Worm (Caenorhabditis elegans) whole organism, L1 larva: Measurements from ENCODE around the gene aat-6.

Source experiments
- lin-15B ChIP-seq: fragments of 150-350 bp; sonication (generic microtip); optimal IDR thresholded peaks from 3 replicates; lab custom pipeline; 2014; ENCODE audit warnings: missing biosample characterization, missing genetic modification characterization
- snu-23 ChIP-seq: sonication (generic microtip); optimal IDR thresholded peaks from 2 replicates; lab custom pipeline; 2016; ENCODE audit warnings: missing genetic modification characterization, missing compliant biosample characterization
- tbx-2 ChIP-seq: sonication (generic microtip); optimal IDR thresholded peaks from 2 replicates; lab custom pipeline; 2016; ENCODE audit warnings: missing genetic modification characterization, missing compliant biosample characterization

DNA sequence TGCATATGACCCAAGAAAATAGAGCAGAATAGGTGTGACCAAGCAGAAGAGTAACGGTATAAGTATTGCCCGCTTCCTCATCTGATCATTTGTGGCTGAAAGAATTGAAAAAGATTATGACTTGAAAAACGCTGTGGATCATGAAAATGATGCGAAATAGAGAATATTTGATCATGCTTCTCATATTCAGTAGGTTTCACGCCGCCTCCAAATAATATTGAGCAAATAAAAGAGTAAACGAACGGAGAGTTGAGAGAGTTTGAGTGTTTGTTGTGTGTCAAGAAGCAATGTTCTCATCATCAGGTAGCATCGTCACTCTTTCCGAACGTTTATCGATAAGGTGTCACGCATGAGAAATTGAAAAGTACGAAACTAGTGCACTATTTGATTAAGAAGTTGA, 25.8 kb upstream of the aat-6 start, which contains the start of gene htrl-1:
- TF ChIP-seq lin-15B = no peak
- TF ChIP-seq snu-23 (GFP tag; lab: Kevin White, UChicago) = no peak
- no peak for TF ChIP-seq tbx-2 (tag; lab: Kevin White, UChicago)
